ENCODE assay signal across 1 fruit fly cellular context in genomic region chr3L:14204659-14205568, dm6.
TF ChIP-seq lines count a peak whose summit lies in the region.

No protein-coding gene starts in this region.

TF ChIP-seq in whole organism, embryonic, 481 proteins besides CTCF, POLR2A, EP300 and RAD21 (continued from another document and continues in another):
- TF ChIP-seq her (GFP tag; optimal IDR thresholded peaks at IDR 0.05; lab: Kevin White, UChicago) (no peak), Optix (GFP tag; IDR thresholded peaks at IDR 0.05; lab: Robert Waterston, UW) (no peak), CG8290 (GFP tag; optimal IDR thresholded peaks at IDR 0.05; lab: Kevin White, UChicago) (no peak), CG8290 (tag; optimal IDR thresholded peaks at IDR 0.05; lab: Kevin White, UChicago) (peak in 1 of 2 experiments; percentile 30), Eip74EF (GFP tag; optimal IDR thresholded peaks at IDR 0.05; lab: Kevin White, UChicago) (no peak), CG10959 (GFP tag; IDR thresholded peaks at IDR 0.05; lab: Robert Waterston, UW) (no peak), nom (GFP tag; optimal IDR thresholded peaks at IDR 0.05; lab: Kevin White, UChicago) (peak; percentile 14), CG32767 (GFP tag; IDR thresholded peaks at IDR 0.05; lab: Robert Waterston, UW) (no peak), schlank (tag; optimal IDR thresholded peaks at IDR 0.05; lab: Kevin White, UChicago) (no peak), CG1792 (GFP tag; optimal IDR thresholded peaks at IDR 0.05; lab: Kevin White, UChicago) (no peak), CG9727 (GFP tag; optimal IDR thresholded peaks at IDR 0.05; lab: Kevin White, UChicago) (peak; percentile 23), unpg (GFP tag; optimal IDR thresholded peaks at IDR 0.05; lab: Kevin White, UChicago) (no peak), corto (GFP tag; optimal IDR thresholded peaks at IDR 0.05; lab: Kevin White, UChicago) (no peak), CG17802 (tag; optimal IDR thresholded peaks at IDR 0.05; lab: Kevin White, UChicago) (no peak), Jarid2 (GFP tag; optimal IDR thresholded peaks at IDR 0.05; lab: Kevin White, UChicago) (peak; percentile 93), br (optimal IDR thresholded peaks at IDR 0.05; lab: Kevin White, UChicago) (no peak), CG16779 (GFP tag; IDR thresholded peaks at IDR 0.05; lab: Robert Waterston, UW) (no peak), cato (GFP tag; optimal IDR thresholded peaks at IDR 0.05; lab: Kevin White, UChicago; ENCODE audit: borderline replicate concordance) (no peak), CG3847 (GFP tag; IDR thresholded peaks at IDR 0.05; lab: Robert Waterston, UW) (no peak), salm (tag; optimal IDR thresholded peaks at IDR 0.05; lab: Kevin White, UChicago) (no peak), Lhr (GFP tag; optimal IDR thresholded peaks at IDR 0.05; lab: Kevin White, UChicago) (no peak), Sry-β (GFP tag; optimal IDR thresholded peaks at IDR 0.05; lab: Kevin White, UChicago) (no peak), ERR (GFP tag; optimal IDR thresholded peaks at IDR 0.05; lab: Kevin White, UChicago) (no peak), Atf3 (GFP tag; optimal IDR thresholded peaks at IDR 0.05; lab: Kevin White, UChicago) (no peak), CG42726 (GFP tag; IDR thresholded peaks at IDR 0.05; lab: Robert Waterston, UW; ENCODE audit: partially characterized antibody) (no peak), CG18011 (GFP tag; optimal IDR thresholded peaks at IDR 0.05; lab: Kevin White, UChicago) (no peak), dimm (GFP tag; IDR thresholded peaks at IDR 0.05; lab: Robert Waterston, UW) (no peak), fru (optimal IDR thresholded peaks at IDR 0.05; lab: Kevin White, UChicago) (no peak), Nf-YB (GFP tag; optimal IDR thresholded peaks at IDR 0.05; lab: Kevin White, UChicago) (no peak), lab (GFP tag; optimal IDR thresholded peaks at IDR 0.05; lab: Kevin White, UChicago) (peak; percentile 40), Ets97D (GFP tag; optimal IDR thresholded peaks at IDR 0.05; lab: Kevin White, UChicago) (no peak), lov (optimal IDR thresholded peaks at IDR 0.05; lab: Kevin White, UChicago) (no peak), lov (GFP tag; IDR thresholded peaks at IDR 0.05; lab: Robert Waterston, UW) (no peak), CG10431 (GFP tag; optimal IDR thresholded peaks at IDR 0.05; lab: Kevin White, UChicago) (no peak), vvl (GFP tag; IDR thresholded peaks at IDR 0.05; lab: Robert Waterston, UW) (peak; percentile 36; the same call in 1 of the 2 replicates), esg (GFP tag; conservative IDR thresholded peaks at IDR 0.05; lab: Robert Waterston, UW) (no peak), sd (tag; optimal IDR thresholded peaks at IDR 0.05; lab: Kevin White, UChicago) (peak; percentile 94), gro (GFP tag; optimal IDR thresholded peaks at IDR 0.05; lab: Kevin White, UChicago) (peak; percentile 0), CG34376 (GFP tag; optimal IDR thresholded peaks at IDR 0.05; lab: Kevin White, UChicago) (peak; percentile 19), CG1647 (GFP tag; optimal IDR thresholded peaks at IDR 0.05; lab: Kevin White, UChicago) (no peak), CG9215 (GFP tag; IDR thresholded peaks at IDR 0.05; lab: Robert Waterston, UW) (no peak), CG4282 (GFP tag; optimal IDR thresholded peaks at IDR 0.05; lab: Kevin White, UChicago) (no peak), CG34224 (GFP tag; IDR thresholded peaks at IDR 0.05; lab: Robert Waterston, UW; ENCODE audit: partially characterized antibody) (peak; percentile 32; the same call in 1 of the 3 replicates), ems (GFP tag; optimal IDR thresholded peaks at IDR 0.05; lab: Kevin White, UChicago) (no peak), GATAe (GFP tag; conservative IDR thresholded peaks at IDR 0.05; lab: Robert Waterston, UW) (no peak), gce (GFP tag; IDR thresholded peaks at IDR 0.05; lab: Robert Waterston, UW) (no peak), CG12104 (GFP tag; optimal IDR thresholded peaks at IDR 0.05; lab: Kevin White, UChicago) (no peak), phol (tag; optimal IDR thresholded peaks at IDR 0.05; lab: Kevin White, UChicago) (peak; percentile 53), CG2875 (GFP tag; optimal IDR thresholded peaks at IDR 0.05; lab: Kevin White, UChicago) (no peak), CG17568 (GFP tag; optimal IDR thresholded peaks at IDR 0.05; lab: Kevin White, UChicago) (no peak), Usf (GFP tag; optimal IDR thresholded peaks at IDR 0.05; lab: Kevin White, UChicago) (no peak), CG18262 (tag; optimal IDR thresholded peaks at IDR 0.05; lab: Kevin White, UChicago) (peak; percentile 22), cas (GFP tag; IDR thresholded peaks at IDR 0.05; lab: Robert Waterston, UW) (no peak), CG2202 (tag; optimal IDR thresholded peaks at IDR 0.05; lab: Kevin White, UChicago) (no peak), hth (optimal IDR thresholded peaks at IDR 0.05; lab: Kevin White, UChicago) (no peak), Asciz (GFP tag; optimal IDR thresholded peaks at IDR 0.05; lab: Kevin White, UChicago) (no peak), CG2712 (tag; optimal IDR thresholded peaks at IDR 0.05; lab: Kevin White, UChicago) (peak; percentile 37), ro (GFP tag; IDR thresholded peaks at IDR 0.05; lab: Robert Waterston, UW) (no peak), CG2116 (GFP tag; optimal IDR thresholded peaks at IDR 0.05; lab: Kevin White, UChicago) (no peak), HLH4C (GFP tag; IDR thresholded peaks at IDR 0.05; lab: Robert Waterston, UW; ENCODE audit: partially characterized antibody) (no peak), TFAM (GFP tag; optimal IDR thresholded peaks at IDR 0.05; lab: Kevin White, UChicago) (no peak), repo (GFP tag; optimal IDR thresholded peaks at IDR 0.05; lab: Kevin White, UChicago) (no peak), zfh2 (GFP tag; optimal IDR thresholded peaks at IDR 0.05; lab: Kevin White, UChicago) (no peak), CG3163 (GFP tag; optimal IDR thresholded peaks at IDR 0.05; lab: Kevin White, UChicago) (no peak), NK7.1 (GFP tag; optimal IDR thresholded peaks at IDR 0.05; lab: Kevin White, UChicago) (no peak), CG2120 (GFP tag; optimal IDR thresholded peaks at IDR 0.05; lab: Kevin White, UChicago) (no peak), sima (GFP tag; optimal IDR thresholded peaks at IDR 0.05; lab: Kevin White, UChicago) (no peak), rib (GFP tag; IDR thresholded peaks at IDR 0.05; lab: Robert Waterston, UW) (no peak), run (tag; optimal IDR thresholded peaks at IDR 0.05; lab: Kevin White, UChicago) (no peak), z (GFP tag; IDR thresholded peaks at IDR 0.05; lab: Robert Waterston, UW) (no peak), pum (GFP tag; optimal IDR thresholded peaks at IDR 0.05; lab: Kevin White, UChicago) (no peak), sens (GFP tag; lab: Kevin White, UChicago) (peak; percentile 47), pita (GFP tag; optimal IDR thresholded peaks at IDR 0.05; lab: Kevin White, UChicago) (no peak), CG7271 (tag; optimal IDR thresholded peaks at IDR 0.05; lab: Kevin White, UChicago) (no peak), sim (GFP tag; IDR thresholded peaks at IDR 0.05; lab: Robert Waterston, UW) (no peak), Stat92E (GFP tag; optimal IDR thresholded peaks at IDR 0.05; lab: Kevin White, UChicago) (no peak), tup (GFP tag; optimal IDR thresholded peaks at IDR 0.05; lab: Kevin White, UChicago) (no peak), CG4328 (GFP tag; optimal IDR thresholded peaks at IDR 0.05; lab: Kevin White, UChicago) (no peak), Aef1 (GFP tag; IDR thresholded peaks at IDR 0.05; lab: Robert Waterston, UW) (no peak), cwo (GFP tag; optimal IDR thresholded peaks at IDR 0.05; lab: Kevin White, UChicago) (peak; percentile 26), Dek (tag; optimal IDR thresholded peaks at IDR 0.05; lab: Kevin White, UChicago) (no peak), CG15479 (GFP tag; optimal IDR thresholded peaks at IDR 0.05; lab: Kevin White, UChicago) (no peak), ind (GFP tag; optimal IDR thresholded peaks at IDR 0.05; lab: Kevin White, UChicago) (peak; percentile 51), E2f1 (GFP tag; IDR thresholded peaks at IDR 0.05; lab: Robert Waterston, UW) (no peak), abd-A (tag; optimal IDR thresholded peaks at IDR 0.05; lab: Kevin White, UChicago) (peak; percentile 39), Hey (tag; optimal IDR thresholded peaks at IDR 0.05; lab: Kevin White, UChicago) (no peak), fd3F (GFP tag; optimal IDR thresholded peaks at IDR 0.05; lab: Kevin White, UChicago) (no peak), CG4820 (GFP tag; optimal IDR thresholded peaks at IDR 0.05; lab: Kevin White, UChicago) (no peak), bsh (GFP tag; optimal IDR thresholded peaks at IDR 0.05; lab: Kevin White, UChicago) (no peak), kay (GFP tag; optimal IDR thresholded peaks at IDR 0.05; lab: Kevin White, UChicago) (no peak), CG11696 (GFP tag; IDR thresholded peaks at IDR 0.05; lab: Robert Waterston, UW) (no peak), Meics (GFP tag; optimal IDR thresholded peaks at IDR 0.05; lab: Kevin White, UChicago) (peak; percentile 50), Mrtf (GFP tag; IDR thresholded peaks at IDR 0.05; lab: Robert Waterston, UW) (no peak), row (GFP tag; IDR thresholded peaks at IDR 0.05; lab: Robert Waterston, UW) (peak; percentile 76), Sox102F (GFP tag; optimal IDR thresholded peaks at IDR 0.05; lab: Kevin White, UChicago) (peak; percentile 62), tna (GFP tag; IDR thresholded peaks at IDR 0.05; lab: Robert Waterston, UW; ENCODE audit: partially characterized antibody) (no peak), CG6683 (GFP tag; optimal IDR thresholded peaks at IDR 0.05; lab: Kevin White, UChicago) (no peak), Fer1 (GFP tag; optimal IDR thresholded peaks at IDR 0.05; lab: Kevin White, UChicago) (no peak), Antp (GFP tag; optimal IDR thresholded peaks at IDR 0.05; lab: Kevin White, UChicago) (no peak), Ptx1 (GFP tag; IDR thresholded peaks at IDR 0.05; lab: Robert Waterston, UW) (no peak), CG1602 (GFP tag; optimal IDR thresholded peaks at IDR 0.05; lab: Kevin White, UChicago) (no peak), Dad (GFP tag; optimal IDR thresholded peaks at IDR 0.05; lab: Kevin White, UChicago) (no peak), Max (GFP tag; optimal IDR thresholded peaks at IDR 0.05; lab: Kevin White, UChicago) (no peak), odd (GFP tag; optimal IDR thresholded peaks at IDR 0.05; lab: Kevin White, UChicago) (no peak), Lim3 (GFP tag; IDR thresholded peaks at IDR 0.05; lab: Robert Waterston, UW) (no peak), inv (GFP tag; IDR thresholded peaks at IDR 0.05; lab: Robert Waterston, UW; ENCODE audit: partially characterized antibody) (no peak), Awh (GFP tag; IDR thresholded peaks at IDR 0.05; lab: Robert Waterston, UW) (no peak), al (GFP tag; IDR thresholded peaks at IDR 0.05; lab: Robert Waterston, UW) (no peak), CG17385 (GFP tag; optimal IDR thresholded peaks at IDR 0.05; lab: Kevin White, UChicago) (no peak), gfzf (GFP tag; optimal IDR thresholded peaks at IDR 0.05; lab: Kevin White, UChicago) (no peak), BEAF-32 (GFP tag; optimal IDR thresholded peaks at IDR 0.05; lab: Kevin White, UChicago) (no peak), slp2 (GFP tag; optimal IDR thresholded peaks at IDR 0.05; lab: Kevin White, UChicago) (no peak), Adf1 (GFP tag; IDR thresholded peaks at IDR 0.05; lab: Robert Waterston, UW) (no peak), Drgx (GFP tag; IDR thresholded peaks at IDR 0.05; lab: Robert Waterston, UW) (peak; percentile 56; the same call in 1 of the 2 replicates), Hmr (GFP tag; optimal IDR thresholded peaks at IDR 0.05; lab: Kevin White, UChicago) (no peak), kni (GFP tag; optimal IDR thresholded peaks at IDR 0.05; lab: Kevin White, UChicago) (peak; percentile 38), Hsf (GFP tag; optimal IDR thresholded peaks at IDR 0.05; lab: Kevin White, UChicago) (no peak), wdn (GFP tag; IDR thresholded peaks at IDR 0.05; lab: Robert Waterston, UW) (no peak), CG9932 (GFP tag; IDR thresholded peaks at IDR 0.05; lab: Robert Waterston, UW) (no peak), CG16813 (GFP tag; IDR thresholded peaks at IDR 0.05; lab: Robert Waterston, UW; ENCODE audit: partially characterized antibody) (no peak), CG16815 (GFP tag; optimal IDR thresholded peaks at IDR 0.05; lab: Kevin White, UChicago) (no peak), CG10147 (GFP tag; optimal IDR thresholded peaks at IDR 0.05; lab: Kevin White, UChicago) (no peak), sc (optimal IDR thresholded peaks at IDR 0.05; lab: Kevin White, UChicago) (no peak), sc (GFP tag; optimal IDR thresholded peaks at IDR 0.05; lab: Kevin White, UChicago) (no peak), CG11695 (GFP tag; IDR thresholded peaks at IDR 0.05; lab: Robert Waterston, UW) (no peak), CG10274 (GFP tag; optimal IDR thresholded peaks at IDR 0.05; lab: Kevin White, UChicago) (no peak), CG17361 (GFP tag; IDR thresholded peaks at IDR 0.05; lab: Robert Waterston, UW) (peak; percentile 63; the same call in 2 of the 3 replicates), ap (GFP tag; IDR thresholded peaks at IDR 0.05; lab: Robert Waterston, UW) (no peak), crp (GFP tag; optimal IDR thresholded peaks at IDR 0.05; lab: Kevin White, UChicago) (no peak), CG12942 (GFP tag; optimal IDR thresholded peaks at IDR 0.05; lab: Kevin White, UChicago) (no peak), Vsx1 (GFP tag; optimal IDR thresholded peaks at IDR 0.05; lab: Kevin White, UChicago) (no peak), CG11560 (tag; IDR thresholded peaks at IDR 0.05; lab: Robert Waterston, UW) (no peak), CG10267 (tag; optimal IDR thresholded peaks at IDR 0.05; lab: Kevin White, UChicago) (peak; percentile 1), dm (GFP tag; optimal IDR thresholded peaks at IDR 0.05; lab: Kevin White, UChicago) (no peak), Oaz (GFP tag; IDR thresholded peaks at IDR 0.05; lab: Robert Waterston, UW) (no peak), CG7786 (GFP tag; optimal IDR thresholded peaks at IDR 0.05; lab: Kevin White, UChicago) (no peak), ken (GFP tag; IDR thresholded peaks at IDR 0.05; lab: Robert Waterston, UW) (no peak), CG17359 (tag; optimal IDR thresholded peaks at IDR 0.05; lab: Kevin White, UChicago) (no peak), Scr (GFP tag; IDR thresholded peaks at IDR 0.05; lab: Robert Waterston, UW; ENCODE audit: partially characterized antibody) (no peak), p53 (GFP tag; optimal IDR thresholded peaks at IDR 0.05; lab: Kevin White, UChicago) (no peak)
